Worm (Caenorhabditis elegans) whole organism, L3 larva: Measurements from ENCODE around the gene gldi-6.

Experiments
- aly-2 ChIP-seq: fragments of 150-350 bp; optimal IDR thresholded peaks from 2 replicates; lab custom pipeline; 2014; ENCODE audit warnings: missing biosample characterization, missing genetic modification characterization
- elt-3 ChIP-seq, 3 experiments: fragments of 150-350 bp in 1 of 3; sonication (generic microtip) in 2 of 3; optimal IDR thresholded peaks; 2 replicates in 2 of 3; 4 replicates in 1 of 3; lab custom pipeline; 2014 to 2017; ENCODE audit warnings: missing biosample characterization in 3 of 3, missing genetic modification characterization in 3 of 3
- nhr-237 ChIP-seq: fragments of 150-350 bp; optimal IDR thresholded peaks from 2 replicates; lab custom pipeline; 2014; ENCODE audit warnings: missing biosample characterization, missing genetic modification characterization
- nhr-76 ChIP-seq: fragments of 150-350 bp; sonication (generic microtip); optimal IDR thresholded peaks from 5 replicates; lab custom pipeline; 2014; ENCODE audit warnings: missing biosample characterization, missing genetic modification characterization
- nhr-77 ChIP-seq: fragments of 150-350 bp; optimal IDR thresholded peaks from 2 replicates; lab custom pipeline; 2014; ENCODE audit warnings: missing biosample characterization, missing genetic modification characterization
- snpc-4 ChIP-seq: fragments of 150-350 bp; optimal IDR thresholded peaks from 2 replicates; lab custom pipeline; 2014; ENCODE audit warnings: missing biosample characterization, missing genetic modification characterization

DNA sequence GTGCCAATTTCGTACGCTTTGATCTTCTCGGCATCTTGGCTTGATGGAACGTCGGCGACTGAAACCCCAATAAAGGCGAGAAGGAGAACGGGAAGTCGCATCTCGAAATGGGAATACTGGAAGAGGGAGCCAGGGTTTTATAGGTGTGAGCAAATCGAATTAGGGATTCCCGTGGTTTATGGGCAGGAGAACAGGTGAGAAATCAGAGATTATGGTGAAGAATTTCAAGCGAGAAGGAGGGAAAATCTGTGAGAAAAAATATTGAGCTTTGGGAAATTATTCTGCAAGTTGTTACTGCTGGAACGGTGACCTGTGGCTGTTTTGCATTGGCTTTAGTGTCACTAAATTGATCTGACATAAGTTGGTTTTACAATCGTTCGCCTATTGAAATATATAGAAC, 24.9 kb downstream of the gldi-6 start, which contains the start of gene Y49F6B.13:
- TF ChIP-seq nhr-77 (tag; lab: Kevin White, UChicago) (no peak), nhr-76 (tag; lab: Kevin White, UChicago) (no peak), aly-2 (tag; lab: Kevin White, UChicago) (no peak), snpc-4 (tag; lab: Kevin White, UChicago) (no peak), elt-3 (tag; optimal IDR thresholded peaks at IDR 0.05; lab: Kevin White, UChicago) (no peak), nhr-237 (tag; lab: Kevin White, UChicago) (no peak)
